Fruit fly (Drosophila melanogaster): ENCODE data around the gene Phlpp.

Gene Phlpp

dm6 chr2L:19034213-19034929, 24.6 kb upstream of the Phlpp start, which contains the start of the genes mib2 and CG31800 (continued):
- TF ChIP-seq CG16863 (GFP tag; optimal IDR thresholded peaks at IDR 0.05) (no peak), sens (GFP tag) (peak; percentile 55), CG8944 (GFP tag; optimal IDR thresholded peaks at IDR 0.05) (no peak), pan (optimal IDR thresholded peaks at IDR 0.05) (no peak), pan (GFP tag; optimal IDR thresholded peaks at IDR 0.05 in 1 of 2, IDR thresholded peaks at IDR 0.05 in 1 of 2) (no peak), p53 (GFP tag; optimal IDR thresholded peaks at IDR 0.05) (no peak), so (GFP tag; IDR thresholded peaks at IDR 0.05) (no peak), pzg (GFP tag; optimal IDR thresholded peaks at IDR 0.05) (peak; percentile 63), pros (GFP tag; optimal IDR thresholded peaks at IDR 0.05) (no peak), sens-2 (GFP tag; IDR thresholded peaks at IDR 0.05) (no peak), Jarid2 (GFP tag; optimal IDR thresholded peaks at IDR 0.05) (no peak), CG30431 (GFP tag; optimal IDR thresholded peaks at IDR 0.05) (no peak), Asciz (GFP tag; optimal IDR thresholded peaks at IDR 0.05) (no peak), CG13894 (tag; optimal IDR thresholded peaks at IDR 0.05) (peak; percentile 1), D19B (GFP tag; optimal IDR thresholded peaks at IDR 0.05) (no peak), CG7928 (GFP tag; optimal IDR thresholded peaks at IDR 0.05) (no peak), stwl (tag; optimal IDR thresholded peaks at IDR 0.05) (peak; percentile 59), h (optimal IDR thresholded peaks at IDR 0.05) (no peak), Tbp (GFP tag; optimal IDR thresholded peaks at IDR 0.05) (no peak), Abd-B (GFP tag; optimal IDR thresholded peaks at IDR 0.05) (peak; percentile 37), knrl (GFP tag; IDR thresholded peaks at IDR 0.05; ENCODE audit: partially characterized antibody) (peak; percentile 86), mam (GFP tag; optimal IDR thresholded peaks at IDR 0.05) (no peak), Rx (GFP tag; IDR thresholded peaks at IDR 0.05) (no peak), CG17186 (GFP tag; optimal IDR thresholded peaks at IDR 0.05) (no peak), CG2199 (GFP tag; IDR thresholded peaks at IDR 0.05) (0 out of 3 replicates have a peak, but pooled peaks have one; percentile 53), Poxn (GFP tag; IDR thresholded peaks at IDR 0.05) (no peak), CG12104 (GFP tag; optimal IDR thresholded peaks at IDR 0.05) (no peak), CG1832 (GFP tag; optimal IDR thresholded peaks at IDR 0.05) (no peak), seq (GFP tag; IDR thresholded peaks at IDR 0.05) (no peak), Ravus (GFP tag; IDR thresholded peaks at IDR 0.05) (no peak), CHES-1-like (GFP tag; optimal IDR thresholded peaks at IDR 0.05) (no peak), CG13424 (tag; optimal IDR thresholded peaks at IDR 0.05) (peak; percentile 2), HLH3B (GFP tag; IDR thresholded peaks at IDR 0.05) (no peak), CG7271 (tag; optimal IDR thresholded peaks at IDR 0.05) (no peak), B-H2 (GFP tag; optimal IDR thresholded peaks at IDR 0.05) (no peak), CG2889 (GFP tag; IDR thresholded peaks at IDR 0.05) (no peak), MBD-R2 (GFP tag; IDR thresholded peaks at IDR 0.05) (peak; percentile 65), Fer3 (tag; optimal IDR thresholded peaks at IDR 0.05) (no peak), CG3847 (GFP tag; IDR thresholded peaks at IDR 0.05) (no peak), CG43689 (GFP tag; IDR thresholded peaks at IDR 0.05) (no peak), Max (GFP tag; optimal IDR thresholded peaks at IDR 0.05) (no peak), gsb-n (tag; optimal IDR thresholded peaks at IDR 0.05) (no peak), CG13624 (GFP tag; optimal IDR thresholded peaks at IDR 0.05) (no peak), CG6272 (GFP tag; IDR thresholded peaks at IDR 0.05) (no peak), CG4617 (GFP tag; optimal IDR thresholded peaks at IDR 0.05; ENCODE audit: borderline replicate concordance) (peak; percentile 90), nau (GFP tag; optimal IDR thresholded peaks at IDR 0.05) (no peak), CG6689 (GFP tag; IDR thresholded peaks at IDR 0.05) (no peak), tap (tag; optimal IDR thresholded peaks at IDR 0.05) (no peak), gro (GFP tag; optimal IDR thresholded peaks at IDR 0.05) (peak; percentile 20), Myb (GFP tag; optimal IDR thresholded peaks at IDR 0.05) (no peak), kni (GFP tag; optimal IDR thresholded peaks at IDR 0.05) (no peak)

Measured in whole organism, embryonic.